Worm (Caenorhabditis elegans): ENCODE measurements around the gene F22F7.8.

DNA sequence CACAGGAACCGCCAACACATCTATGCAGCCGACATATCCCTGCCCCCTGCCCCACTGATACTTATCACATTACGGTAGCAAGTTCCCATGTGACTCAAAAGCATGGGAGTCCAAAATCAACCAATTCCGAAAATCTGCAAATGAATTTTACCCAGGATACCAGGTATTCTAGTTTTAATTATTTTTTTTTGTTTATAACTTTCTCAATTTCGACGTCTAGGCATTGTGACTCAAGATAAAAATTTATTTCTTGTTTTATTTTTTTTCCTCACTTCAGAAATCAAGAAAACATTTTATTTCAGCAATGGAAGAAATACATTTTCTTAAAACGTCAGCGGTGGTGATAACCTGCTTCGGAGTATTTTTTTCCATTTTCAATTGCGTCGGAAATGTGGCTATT is 29.7 kb upstream of the F22F7.8 start, which contains the start of gene srbc-24:
- TF ChIP-seq R02D3.7 (tag; optimal IDR thresholded peaks at IDR 0.05) (no peak), unc-62 (GFP tag; optimal IDR thresholded peaks at IDR 0.05) (no peak), nhr-11 (tag; optimal IDR thresholded peaks at IDR 0.05) (no peak), ceh-28 (tag; optimal IDR thresholded peaks at IDR 0.05) (no peak), sea-2 (GFP tag; optimal IDR thresholded peaks at IDR 0.05) (no peak), pha-4 (tag; optimal IDR thresholded peaks at IDR 0.05) (no peak), fos-1 (tag; optimal IDR thresholded peaks at IDR 0.05) (no peak), snpc-4 (tag; optimal IDR thresholded peaks at IDR 0.05) (no peak)

Measured in whole organism, L3 larva.